Worm (Caenorhabditis elegans) whole organism, L1 larva: ENCODE data around the gene clec-48.

Source experiments
- aly-2 ChIP-seq: fragments of 150-350 bp; optimal IDR thresholded peaks from 2 replicates; lab custom pipeline; 2014; ENCODE audit warnings: missing biosample characterization, missing genetic modification characterization
- ceh-90 ChIP-seq: sonication (generic microtip); optimal IDR thresholded peaks from 2 replicates; lab custom pipeline; 2016; ENCODE audit warnings: missing genetic modification characterization, missing compliant biosample characterization
- efl-1 ChIP-seq, 4 experiments: fragments of 150-350 bp; optimal IDR thresholded peaks in 3 of 4; peaks in 1 of 4; 1 replicate in 1 of 4; 2 replicates in 3 of 4; lab custom pipeline; 2014; ENCODE audit warnings: missing biosample characterization in 2 of 4, missing genetic modification characterization in 2 of 4, missing genetic modification reagents in 2 of 4
- elt-3 ChIP-seq, 6 experiments: fragments of 150-350 bp in 1 of 6; sonication (generic microtip); optimal IDR thresholded peaks; 2 replicates each; lab custom pipeline; 2017 to 2018; ENCODE audit warnings: missing biosample characterization in 6 of 6, missing genetic modification characterization in 6 of 6, inconsistent platforms in 1 of 6
- fos-1 ChIP-seq: fragments of 150-350 bp; optimal IDR thresholded peaks from 2 replicates; lab custom pipeline; 2014; ENCODE audit warnings: missing biosample characterization, missing genetic modification characterization
- jun-1 ChIP-seq: fragments of 150-350 bp; optimal IDR thresholded peaks from 2 replicates; lab custom pipeline; 2014; ENCODE audit warnings: missing biosample characterization, missing genetic modification reagents, missing genetic modification characterization
- lin-13 ChIP-seq: fragments of 150-350 bp; optimal IDR thresholded peaks from 2 replicates; lab custom pipeline; 2014; ENCODE audit warnings: missing biosample characterization, missing genetic modification reagents, missing genetic modification characterization
- nhr-12 ChIP-seq: sonication (generic microtip); optimal IDR thresholded peaks from 2 replicates; lab custom pipeline; 2017; ENCODE audit warnings: missing biosample characterization, missing genetic modification characterization
- rnt-1 ChIP-seq: sonication (generic microtip); optimal IDR thresholded peaks from 2 replicates; lab custom pipeline; 2016; ENCODE audit warnings: mild to moderate bottlenecking, missing genetic modification characterization, moderate library complexity, missing compliant biosample characterization

DNA sequence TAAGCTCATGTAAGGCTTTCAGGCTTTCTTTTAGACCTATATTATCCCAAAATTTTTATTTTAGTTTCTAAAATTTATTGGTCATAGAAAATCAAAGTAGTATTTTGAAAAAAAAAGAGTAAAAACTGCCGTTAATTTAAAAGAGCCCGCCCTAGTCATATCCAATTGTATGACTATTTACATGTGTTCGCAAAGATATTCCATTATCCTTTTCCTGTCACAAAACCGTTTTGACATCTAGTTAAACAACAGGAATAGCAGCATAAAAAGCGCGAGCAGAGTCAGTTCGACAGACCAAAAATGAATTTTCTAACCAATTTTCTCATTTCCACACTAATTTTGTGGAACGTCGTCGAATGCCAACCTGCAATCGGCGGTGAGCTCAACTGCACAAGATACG is 37.2 kb downstream of the clec-48 start, which contains the start of gene F16H6.3:
- TF ChIP-seq jun-1 (tag; lab: Kevin White, UChicago), result no peak
- TF ChIP-seq aly-2 (tag; lab: Kevin White, UChicago), result no peak
- TF ChIP-seq fos-1 (tag; lab: Kevin White, UChicago), result no peak
- TF ChIP-seq nhr-12, result no peak
- no peak for TF ChIP-seq efl-1 (optimal IDR thresholded peaks at IDR 0.05; lab: Kevin White, UChicago)
- TF ChIP-seq efl-1 (GFP tag; optimal IDR thresholded peaks at IDR 0.05 in 1 of 2; lab: Kevin White, UChicago), result no peak
- no peak for TF ChIP-seq lin-13
- TF ChIP-seq ceh-90 (tag; lab: Kevin White, UChicago), result no peak
- TF ChIP-seq rnt-1 (tag; lab: Kevin White, UChicago), result no peak
- TF ChIP-seq elt-3 (tag; optimal IDR thresholded peaks at IDR 0.05; lab: Kevin White, UChicago), result no peak
